Fruit fly (Drosophila melanogaster) whole organism, wandering third instar larva: ENCODE data around the gene euc.

Source experiments
- Abd-B ChIP-seq: fragments of >200 bp; optimal IDR thresholded peaks from 2 replicates; lab custom pipeline; 2017; ENCODE audit warnings: missing biosample characterization, missing genetic modification characterization
- CG32264 ChIP-seq: fragments of 200-800 bp; sonication (Bioruptor generic); optimal IDR thresholded peaks from 2 replicates; lab custom pipeline; 2016; ENCODE audit warnings: missing biosample characterization, missing genetic modification characterization
- CG9705 ChIP-seq: fragments of 200-800 bp; sonication (Bioruptor generic); optimal IDR thresholded peaks from 2 replicates; lab custom pipeline; 2018; ENCODE audit warnings: missing biosample characterization, mild to moderate bottlenecking, missing genetic modification characterization
- CrebA ChIP-seq: fragments of 200-800 bp; sonication (Bioruptor generic); optimal IDR thresholded peaks from 2 replicates; lab custom pipeline; 2016; ENCODE audit warnings: missing biosample characterization, mild to moderate bottlenecking, missing genetic modification characterization, borderline replicate concordance
- Dfd ChIP-seq: fragments of >200 bp; optimal IDR thresholded peaks from 2 replicates; lab custom pipeline; 2017; ENCODE audit warnings: missing biosample characterization, missing genetic modification characterization
- Dif ChIP-seq: fragments of 200-275, 200-300 bp; sonication (Bioruptor generic); optimal IDR thresholded peaks from 2 replicates; lab custom pipeline; 2018; ENCODE audit warnings: missing biosample characterization, missing genetic modification characterization; ENCODE audit not compliant: partially characterized antibody
- GATAd ChIP-seq: sonication (Bioruptor generic); optimal IDR thresholded peaks from 2 replicates; lab custom pipeline; 2016; ENCODE audit warnings: missing biosample characterization, missing genetic modification characterization
- HLH106 ChIP-seq: fragments of 200-800 bp; optimal IDR thresholded peaks from 3 replicates; lab custom pipeline; 2019; ENCODE audit warnings: missing biosample characterization, mild to moderate bottlenecking, missing genetic modification characterization, moderate library complexity
- Hnf4 ChIP-seq: fragments of 200-800 bp; sonication (Bioruptor generic); optimal IDR thresholded peaks from 2 replicates; lab custom pipeline; 2016; ENCODE audit warnings: missing biosample characterization, mild to moderate bottlenecking, missing genetic modification characterization
- Hr78 ChIP-seq: fragments of >200 bp; optimal IDR thresholded peaks from 2 replicates; lab custom pipeline; 2017; ENCODE audit warnings: missing biosample characterization, missing genetic modification characterization
- Hr83 ChIP-seq: fragments of 200-300 bp; sonication (Bioruptor generic); optimal IDR thresholded peaks from 2 replicates; lab custom pipeline; 2016; ENCODE audit warnings: missing biosample characterization, mild to moderate bottlenecking, missing genetic modification characterization, moderate library complexity; ENCODE audit not compliant: poor library complexity, severe bottlenecking
- Jra ChIP-seq: sonication (Bioruptor generic); optimal IDR thresholded peaks from 2 replicates; lab custom pipeline; 2016; ENCODE audit warnings: missing biosample characterization, missing genetic modification characterization
- Mio ChIP-seq: sonication (Bioruptor generic); optimal IDR thresholded peaks from 2 replicates; lab custom pipeline; 2016; ENCODE audit warnings: missing biosample characterization, missing genetic modification characterization
- Myc ChIP-seq: fragments of >200 bp; optimal IDR thresholded peaks from 2 replicates; lab custom pipeline; 2017
- N ChIP-seq: fragments of >200 bp; optimal IDR thresholded peaks from 2 replicates; lab custom pipeline; 2018; ENCODE audit warnings: missing biosample characterization, missing external identifiers, missing genetic modification characterization
- OdsH ChIP-seq: fragments of 200-800 bp; sonication (Bioruptor generic); optimal IDR thresholded peaks from 2 replicates; lab custom pipeline; 2016; ENCODE audit warnings: missing biosample characterization, mild to moderate bottlenecking, missing genetic modification characterization
- Rel ChIP-seq, 2 experiments: fragments of 200-800 bp; sonication (Bioruptor generic) in 1 of 2; optimal IDR thresholded peaks; 2 replicates in 1 of 2; 3 replicates in 1 of 2; lab custom pipeline; 2016 to 2019; ENCODE audit warnings: mild to moderate bottlenecking in 2 of 2, missing biosample characterization in 2 of 2, missing genetic modification characterization in 2 of 2, moderate library complexity in 1 of 2
- Sp1 ChIP-seq: fragments of 200-800 bp; sonication (Bioruptor generic); optimal IDR thresholded peaks from 3 replicates; lab custom pipeline; 2019; ENCODE audit warnings: missing biosample characterization, mild to moderate bottlenecking, missing genetic modification characterization, moderate library complexity
- Vsx2 ChIP-seq: fragments of 200-300, 225-300 bp; sonication (Bioruptor generic); optimal IDR thresholded peaks from 2 replicates; lab custom pipeline; 2018; ENCODE audit warnings: missing biosample characterization, missing genetic modification characterization; ENCODE audit not compliant: partially characterized antibody
- br ChIP-seq: fragments of 200-800 bp; sonication (Bioruptor generic); optimal IDR thresholded peaks from 2 replicates; lab custom pipeline; 2016; ENCODE audit warnings: missing biosample characterization, missing genetic modification characterization
- brk ChIP-seq: fragments of 200-800 bp; sonication (Bioruptor generic); optimal IDR thresholded peaks from 2 replicates; lab custom pipeline; 2016; ENCODE audit warnings: missing biosample characterization, mild to moderate bottlenecking, missing genetic modification characterization
- dl ChIP-seq, 2 experiments: fragments of 175-275, 200-275 bp in 1 of 2; fragments of 200-275 bp in 1 of 2; sonication (Bioruptor generic); optimal IDR thresholded peaks; lab custom pipeline; 2018; ENCODE audit warnings: mild to moderate bottlenecking in 2 of 2, missing biosample characterization in 2 of 2, missing genetic modification characterization in 2 of 2, moderate library complexity in 2 of 2; ENCODE audit not compliant: partially characterized antibody in 2 of 2, insufficient read depth in 1 of 2
- dmrt93B ChIP-seq: fragments of 200-800 bp; sonication (Bioruptor generic); optimal IDR thresholded peaks from 2 replicates; lab custom pipeline; 2018; ENCODE audit warnings: missing biosample characterization, mild to moderate bottlenecking, missing genetic modification characterization
- dsf ChIP-seq: sonication (Bioruptor generic); optimal IDR thresholded peaks from 2 replicates; lab custom pipeline; 2016; ENCODE audit warnings: missing biosample characterization, missing genetic modification characterization, borderline replicate concordance
- ey ChIP-seq: fragments of 200-800 bp; sonication (Bioruptor generic); optimal IDR thresholded peaks from 2 replicates; lab custom pipeline; 2016; ENCODE audit warnings: missing biosample characterization, missing genetic modification characterization
- foxo ChIP-seq, 2 experiments: fragments of 200-800 bp; sonication (Bioruptor generic); optimal IDR thresholded peaks; 2 replicates in 1 of 2; 3 replicates in 1 of 2; lab custom pipeline; 2016 to 2017; ENCODE audit warnings: missing biosample characterization in 2 of 2, missing genetic modification characterization in 2 of 2
- fru ChIP-seq: fragments of 200-800 bp; sonication (Bioruptor generic); optimal IDR thresholded peaks from 3 replicates; lab custom pipeline; 2016; ENCODE audit warnings: missing biosample characterization, mild to moderate bottlenecking, missing genetic modification characterization
- h ChIP-seq: fragments of 200-800 bp; sonication (Bioruptor generic); optimal IDR thresholded peaks from 3 replicates; lab custom pipeline; 2016; ENCODE audit warnings: missing biosample characterization, mild to moderate bottlenecking, missing genetic modification characterization
- jim ChIP-seq: fragments of 175-275, 200-325 bp; sonication (Bioruptor generic); optimal IDR thresholded peaks from 2 replicates; lab custom pipeline; 2016; ENCODE audit warnings: missing biosample characterization, mild to moderate bottlenecking, missing genetic modification characterization
- lola ChIP-seq: fragments of >200 bp; optimal IDR thresholded peaks from 2 replicates; lab custom pipeline; 2017; ENCODE audit warnings: missing biosample characterization, missing genetic modification characterization
- pan ChIP-seq: fragments of >200 bp; optimal IDR thresholded peaks from 2 replicates; lab custom pipeline; 2017
- psq ChIP-seq: fragments of 200-800 bp; sonication (Bioruptor generic); optimal IDR thresholded peaks from 3 replicates; lab custom pipeline; 2017; ENCODE audit warnings: missing biosample characterization, mild to moderate bottlenecking, missing genetic modification characterization, moderate library complexity
- rgr ChIP-seq: fragments of 200-800 bp; sonication (Bioruptor generic); optimal IDR thresholded peaks from 3 replicates; lab custom pipeline; 2016; ENCODE audit warnings: missing biosample characterization, mild to moderate bottlenecking, missing genetic modification characterization
- sage ChIP-seq: fragments of 200-800 bp; sonication (Bioruptor generic); optimal IDR thresholded peaks from 2 replicates; lab custom pipeline; 2016; ENCODE audit warnings: missing biosample characterization, mild to moderate bottlenecking, missing genetic modification characterization
- sv ChIP-seq: fragments of 200-800 bp; sonication (Bioruptor generic); optimal IDR thresholded peaks from 3 replicates; lab custom pipeline; 2016; ENCODE audit warnings: missing biosample characterization, missing genetic modification characterization
- tai ChIP-seq: sonication (Bioruptor generic); optimal IDR thresholded peaks from 2 replicates; lab custom pipeline; 2016; ENCODE audit warnings: missing biosample characterization, missing genetic modification characterization
- usp ChIP-seq: fragments of >200 bp; optimal IDR thresholded peaks from 2 replicates; lab custom pipeline; 2017; ENCODE audit warnings: missing biosample characterization, missing genetic modification characterization
- woc ChIP-seq: sonication (Bioruptor generic); optimal IDR thresholded peaks from 2 replicates; lab custom pipeline; 2016; ENCODE audit warnings: missing biosample characterization, mild to moderate bottlenecking, missing genetic modification characterization

The euc gene

dm6 chr3R:18986089-18986887, 7.7 kb upstream of the euc start:
- TF ChIP-seq Jra (GFP tag; lab: Kevin White, UChicago) (no peak), dl (GFP tag; optimal IDR thresholded peaks at IDR 0.05; lab: Kevin White, UChicago; ENCODE audit: insufficient read depth in 1 of 2, partially characterized antibody in 2 of 2) (peak in 1 of 2 experiments; percentile 23), jim (no peak), sv (GFP tag; lab: Kevin White, UChicago) (no peak), foxo (GFP tag; optimal IDR thresholded peaks at IDR 0.05; lab: Kevin White, UChicago) (peak in 1 of 2 experiments; percentile 32), OdsH (GFP tag; lab: Kevin White, UChicago) (no peak), dmrt93B (no peak), CG9705 (GFP tag; lab: Kevin White, UChicago) (no peak), ey (no peak), CrebA (GFP tag; lab: Kevin White, UChicago) (no peak), Hnf4 (GFP tag; lab: Kevin White, UChicago) (no peak), Rel (GFP tag; optimal IDR thresholded peaks at IDR 0.05; lab: Kevin White, UChicago) (no peak), Rel (tag; optimal IDR thresholded peaks at IDR 0.05; lab: Kevin White, UChicago) (peak; percentile 45), tai (no peak), N (GFP tag; lab: Kevin White, UChicago) (no peak), Hr83 (GFP tag; lab: Kevin White, UChicago) (no peak), Hr78 (GFP tag; lab: Kevin White, UChicago) (no peak), sage (no peak), GATAd (no peak), dsf (GFP tag; lab: Kevin White, UChicago) (no peak), brk (GFP tag; lab: Kevin White, UChicago) (no peak), Myc (lab: Kevin White, UChicago) (no peak), pan (lab: Kevin White, UChicago) (no peak), Mio (GFP tag; lab: Kevin White, UChicago) (no peak), lola (GFP tag; lab: Kevin White, UChicago) (no peak)

- TF ChIP-seq CG9705 (GFP tag; lab: Kevin White, UChicago): peak; percentile 40
- no peak for TF ChIP-seq Rel (GFP tag; optimal IDR thresholded peaks at IDR 0.05; lab: Kevin White, UChicago)
- peak; percentile 96 for TF ChIP-seq Rel (tag; optimal IDR thresholded peaks at IDR 0.05; lab: Kevin White, UChicago)
- TF ChIP-seq N (GFP tag; lab: Kevin White, UChicago): no peak
- peak; percentile 86 for TF ChIP-seq Sp1 (GFP tag; lab: Kevin White, UChicago)
- peak; percentile 89 for TF ChIP-seq dmrt93B
- no peak for TF ChIP-seq Vsx2 (GFP tag; lab: Kevin White, UChicago)
- TF ChIP-seq Jra (GFP tag; lab: Kevin White, UChicago): peak; percentile 2
- TF ChIP-seq Mio (GFP tag; lab: Kevin White, UChicago): no peak
- no peak for TF ChIP-seq CG32264 (GFP tag; lab: Kevin White, UChicago)
- no peak for TF ChIP-seq sv (GFP tag; lab: Kevin White, UChicago)
- no peak for TF ChIP-seq usp (GFP tag; lab: Kevin White, UChicago)
- TF ChIP-seq Dfd: no peak
- TF ChIP-seq woc (GFP tag; lab: Kevin White, UChicago): peak; percentile 34
- TF ChIP-seq brk (GFP tag; lab: Kevin White, UChicago): peak; percentile 66
- TF ChIP-seq h (GFP tag; lab: Kevin White, UChicago): peak; percentile 77
- TF ChIP-seq HLH106 (tag; lab: Kevin White, UChicago): peak; percentile 83
- peak; percentile 77 for TF ChIP-seq fru (GFP tag; lab: Kevin White, UChicago)
- TF ChIP-seq Abd-B (GFP tag; lab: Kevin White, UChicago): no peak
- peak; percentile 92 for TF ChIP-seq rgr (GFP tag; lab: Kevin White, UChicago)
- TF ChIP-seq tai: no peak
- TF ChIP-seq jim: no peak
- no peak for TF ChIP-seq CrebA (GFP tag; lab: Kevin White, UChicago)
- peak in 1 of 2 experiments; percentile 94 for TF ChIP-seq foxo (GFP tag; optimal IDR thresholded peaks at IDR 0.05; lab: Kevin White, UChicago)
- no peak for TF ChIP-seq Hr83 (GFP tag; lab: Kevin White, UChicago)
- TF ChIP-seq psq (GFP tag; lab: Kevin White, UChicago): peak; percentile 92
- TF ChIP-seq ey: peak; percentile 83
- TF ChIP-seq Hnf4 (GFP tag; lab: Kevin White, UChicago): peak; percentile 35
- no peak for TF ChIP-seq dl (GFP tag; optimal IDR thresholded peaks at IDR 0.05; lab: Kevin White, UChicago; ENCODE audit: insufficient read depth in 1 of 2, partially characterized antibody in 2 of 2)
- no peak for TF ChIP-seq GATAd
- TF ChIP-seq Dif: no peak
- no peak for TF ChIP-seq Hr78 (GFP tag; lab: Kevin White, UChicago)
- peak; percentile 28 for TF ChIP-seq sage
- no peak for TF ChIP-seq Myc (lab: Kevin White, UChicago)
- no peak for TF ChIP-seq lola (GFP tag; lab: Kevin White, UChicago)
- peak; percentile 95 for TF ChIP-seq OdsH (GFP tag; lab: Kevin White, UChicago)
- TF ChIP-seq dsf (GFP tag; lab: Kevin White, UChicago): peak; percentile 3
- TF ChIP-seq br (GFP tag; lab: Kevin White, UChicago): peak; percentile 59
- TF ChIP-seq pan (lab: Kevin White, UChicago): no peak
Measured at dm6 chr3R:18985114-18985785, 6.6 kb upstream of the euc start.
